Worm (Caenorhabditis elegans): ENCODE results near the gene clec-229.

DNA sequence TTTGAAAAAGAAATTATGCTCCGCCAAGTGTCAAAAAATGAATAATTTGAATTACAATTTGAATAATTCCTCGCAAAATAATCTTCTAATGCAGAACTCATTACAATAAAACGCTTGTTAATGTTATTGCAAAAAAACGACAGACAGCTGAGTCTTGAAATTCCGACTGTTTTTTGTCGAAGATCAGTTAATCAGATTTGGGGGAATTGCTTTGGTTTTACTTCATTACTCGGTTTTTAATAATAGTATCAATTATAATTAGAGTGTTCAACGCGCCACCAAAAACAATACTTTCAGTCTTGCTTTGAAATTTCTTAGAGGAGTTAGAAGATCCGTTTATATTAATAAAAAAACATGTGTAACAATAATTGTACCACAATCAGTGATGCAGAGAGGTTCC lies 36.6 kb upstream of the clec-229 start, which contains the start of gene srh-122:
- TF ChIP-seq isw-1 (GFP tag; IDR thresholded peaks at IDR 0.05) (no peak), nhr-28 (tag; optimal IDR thresholded peaks at IDR 0.05) (no peak), unc-62 (GFP tag; optimal IDR thresholded peaks at IDR 0.05) (no peak), unc-130 (tag; optimal IDR thresholded peaks at IDR 0.05) (no peak), nhr-237 (tag; optimal IDR thresholded peaks at IDR 0.05) (no peak), pqm-1 (tag; optimal IDR thresholded peaks at IDR 0.05) (no peak), ztf-11 (tag; optimal IDR thresholded peaks at IDR 0.05) (no peak), nhr-11 (tag; optimal IDR thresholded peaks at IDR 0.05) (no peak), sptf-1 (tag; optimal IDR thresholded peaks at IDR 0.05) (no peak), jun-1 (tag; optimal IDR thresholded peaks at IDR 0.05) (no peak), dpl-1 (GFP tag; optimal IDR thresholded peaks at IDR 0.05) (no peak), ama-1 (optimal IDR thresholded peaks at IDR 0.05) (no peak)
